Worm (Caenorhabditis elegans): ENCODE measurements around the gene Y97E10C.1.

Gene Y97E10C.1

ce11 chrV:7745386-7745785 lies 16.7 kb downstream of the Y97E10C.1 start:
- TF ChIP-seq nhr-232 (tag; optimal IDR thresholded peaks at IDR 0.05) = no peak
- TF ChIP-seq K02D7.2 (tag; optimal IDR thresholded peaks at IDR 0.05) = no peak
- no peak for TF ChIP-seq hlh-15 (tag; optimal IDR thresholded peaks at IDR 0.05)
- no peak for TF ChIP-seq fkh-6 (tag; optimal IDR thresholded peaks at IDR 0.05)
- TF ChIP-seq ets-4 (tag; optimal IDR thresholded peaks at IDR 0.05) = no peak
- TF ChIP-seq ceh-2 (tag; optimal IDR thresholded peaks at IDR 0.05) = no peak
- TF ChIP-seq sdc-2 (tag; optimal IDR thresholded peaks at IDR 0.05) = no peak
- TF ChIP-seq pqm-1 (tag; optimal IDR thresholded peaks at IDR 0.05) = no peak
- no peak for TF ChIP-seq lim-6 (tag; optimal IDR thresholded peaks at IDR 0.05)
- no peak for TF ChIP-seq ceh-24 (tag; optimal IDR thresholded peaks at IDR 0.05)
- no peak for TF ChIP-seq pag-3 (tag; optimal IDR thresholded peaks at IDR 0.05; ENCODE audit: borderline replicate concordance)
- TF ChIP-seq unc-86 (tag; optimal IDR thresholded peaks at IDR 0.05) = no peak

ce11 chrV:7745903-7746302 lies 17.2 kb downstream of the Y97E10C.1 start:
- peak; percentile 16 for TF ChIP-seq fkh-6 (tag; optimal IDR thresholded peaks at IDR 0.05)
- TF ChIP-seq ceh-2 (tag; optimal IDR thresholded peaks at IDR 0.05) = peak; percentile 25
- TF ChIP-seq rnt-1 (tag; optimal IDR thresholded peaks at IDR 0.05) = no peak
- peak; percentile 29 for TF ChIP-seq pha-2 (tag; optimal IDR thresholded peaks at IDR 0.05)
- peak; percentile 40 for TF ChIP-seq ceh-18 (tag; optimal IDR thresholded peaks at IDR 0.05)
- no peak for TF ChIP-seq ets-4 (tag; optimal IDR thresholded peaks at IDR 0.05)
- peak; percentile 39 for TF ChIP-seq ref-2 (tag; optimal IDR thresholded peaks at IDR 0.05)
- TF ChIP-seq tbx-2 (tag; optimal IDR thresholded peaks at IDR 0.05) = peak; percentile 70
- TF ChIP-seq npax-4 (tag; optimal IDR thresholded peaks at IDR 0.05) = no peak
- TF ChIP-seq C08G9.2 (tag; optimal IDR thresholded peaks at IDR 0.05) = peak; percentile 42
- peak; percentile 99 for TF ChIP-seq unc-55 (GFP tag; optimal IDR thresholded peaks at IDR 0.05)
- peak; percentile 48 for TF ChIP-seq ceh-14 (tag; optimal IDR thresholded peaks at IDR 0.05)
- no peak for TF ChIP-seq hlh-8 (tag; optimal IDR thresholded peaks at IDR 0.05)
- peak; percentile 34 for TF ChIP-seq mec-3 (tag; optimal IDR thresholded peaks at IDR 0.05; ENCODE audit: borderline replicate concordance)
- TF ChIP-seq gmeb-2 (tag; optimal IDR thresholded peaks at IDR 0.05) = peak; percentile 25
- no peak for TF ChIP-seq T23F11.4 (GFP tag; optimal IDR thresholded peaks at IDR 0.05)
- peak; percentile 30 for TF ChIP-seq dmd-4 (tag; optimal IDR thresholded peaks at IDR 0.05; ENCODE audit: borderline replicate concordance)
- no peak for TF ChIP-seq pag-3 (tag; optimal IDR thresholded peaks at IDR 0.05; ENCODE audit: borderline replicate concordance)
- TF ChIP-seq nfya-1 (tag; optimal IDR thresholded peaks at IDR 0.05) = peak; percentile 17
- TF ChIP-seq ceh-34 (tag; optimal IDR thresholded peaks at IDR 0.05) = peak; percentile 17
- TF ChIP-seq ceh-30 (tag; optimal IDR thresholded peaks at IDR 0.05) = no peak

ce11 chrV:7747132-7747531 lies 18.5 kb downstream of the Y97E10C.1 start:
- TF ChIP-seq pha-4 (tag; optimal IDR thresholded peaks at IDR 0.05) (no peak), T23F11.4 (GFP tag; optimal IDR thresholded peaks at IDR 0.05) (no peak), pros-1 (tag; optimal IDR thresholded peaks at IDR 0.05) (no peak), ref-2 (tag; optimal IDR thresholded peaks at IDR 0.05) (no peak), pqm-1 (tag; optimal IDR thresholded peaks at IDR 0.05) (no peak), ceh-34 (tag; optimal IDR thresholded peaks at IDR 0.05) (no peak), pax-1 (tag; optimal IDR thresholded peaks at IDR 0.05) (no peak)

ce11 chrV:7747987-7748607 lies 19.4 kb downstream of the Y97E10C.1 start:
- TF ChIP-seq T23F11.4 (GFP tag; optimal IDR thresholded peaks at IDR 0.05) = no peak
- TF ChIP-seq elt-2 (tag; optimal IDR thresholded peaks at IDR 0.05) = no peak
- TF ChIP-seq odd-2 (tag; optimal IDR thresholded peaks at IDR 0.05) = no peak
- no peak for TF ChIP-seq pqm-1 (tag; optimal IDR thresholded peaks at IDR 0.05)
- TF ChIP-seq ceh-24 (tag; optimal IDR thresholded peaks at IDR 0.05) = no peak
- no peak for TF ChIP-seq fkh-10 (GFP tag; optimal IDR thresholded peaks at IDR 0.05)
- TF ChIP-seq hlh-13 (GFP tag; optimal IDR thresholded peaks at IDR 0.05) = no peak
- TF ChIP-seq C08G9.2 (tag; optimal IDR thresholded peaks at IDR 0.05) = no peak
- TF ChIP-seq nfya-1 (tag; optimal IDR thresholded peaks at IDR 0.05) = no peak
- TF ChIP-seq F13H6.1 (tag; optimal IDR thresholded peaks at IDR 0.05) = no peak
- TF ChIP-seq K09A11.1 (tag; optimal IDR thresholded peaks at IDR 0.05; ENCODE audit: insufficient read depth) = no peak
- TF ChIP-seq unc-3 (GFP tag; conservative IDR thresholded peaks at IDR 0.05) = no peak
- no peak for TF ChIP-seq unc-3 (tag; optimal IDR thresholded peaks at IDR 0.05)
- no peak for TF ChIP-seq ceh-19 (GFP tag; optimal IDR thresholded peaks at IDR 0.05)
- no peak for TF ChIP-seq Y22D7AL.16 (tag; optimal IDR thresholded peaks at IDR 0.05)
